Fruit fly (Drosophila melanogaster) whole organism, pupa: Measurements from ENCODE around the gene CG8661.

Experiments
- CG10348 ChIP-seq: fragments of 200-800 bp; sonication (Bioruptor generic); IDR thresholded peaks from 2 replicates; pipeline ENCODE4 v1.3.6; 2022; ENCODE audit warnings: missing biosample characterization, missing genetic modification characterization
- CG12605 ChIP-seq: fragments of 200-800 bp; sonication (Bioruptor generic); IDR thresholded peaks from 2 replicates; pipeline ENCODE4 v1.3.6; 2022; ENCODE audit warnings: missing biosample characterization, missing genetic modification characterization
- CG13204 ChIP-seq: fragments of 200-800 bp; sonication (Bioruptor generic); optimal IDR thresholded peaks from 2 replicates; lab custom pipeline; 2018; ENCODE audit warnings: missing biosample characterization, mild to moderate bottlenecking, missing genetic modification characterization, moderate library complexity
- CG14655 ChIP-seq: fragments of 200-800 bp; sonication (Bioruptor generic); optimal IDR thresholded peaks from 3 replicates; lab custom pipeline; 2017; ENCODE audit warnings: mild to moderate bottlenecking, missing biosample characterization, missing genetic modification reagents, missing genetic modification characterization
- CG17806 ChIP-seq: fragments of 200-800 bp; sonication (Bioruptor generic); optimal IDR thresholded peaks from 2 replicates; lab custom pipeline; 2018; ENCODE audit warnings: missing biosample characterization, mild to moderate bottlenecking, missing genetic modification characterization, moderate library complexity
- CG32121 ChIP-seq: fragments of 200-800 bp; sonication (Bioruptor generic); IDR thresholded peaks from 2 replicates; pipeline ENCODE4 v1.3.6; 2022; ENCODE audit warnings: missing biosample characterization, missing genetic modification characterization
- CG4496 ChIP-seq: fragments of 200-800 bp; sonication (Bioruptor generic); IDR thresholded peaks from 3 replicates; pipeline ENCODE4 v1.3.6; 2022; ENCODE audit warnings: missing biosample characterization, missing genetic modification characterization
- CG9948 ChIP-seq: fragments of 200-800 bp; sonication (Bioruptor generic); optimal IDR thresholded peaks from 2 replicates; lab custom pipeline; 2018; ENCODE audit warnings: missing biosample characterization, mild to moderate bottlenecking, missing genetic modification characterization, moderate library complexity
- EcR ChIP-seq: fragments of 200-800 bp; sonication (Bioruptor generic); optimal IDR thresholded peaks from 3 replicates; lab custom pipeline; 2019; ENCODE audit warnings: missing biosample characterization, missing genetic modification characterization, mild to moderate bottlenecking, moderate library complexity, missing genetic modification reagents
- Ets98B ChIP-seq: fragments of 200-800 bp; sonication (Bioruptor generic); IDR thresholded peaks from 2 replicates; pipeline ENCODE4 v1.3.6; 2022; ENCODE audit warnings: missing biosample characterization, missing genetic modification characterization
- Pif1A ChIP-seq: fragments of 200-800 bp; sonication (Bioruptor generic); optimal IDR thresholded peaks from 3 replicates; lab custom pipeline; 2016; ENCODE audit warnings: missing biosample characterization, missing genetic modification characterization
- Pif1B ChIP-seq: fragments of 200-800 bp; sonication (Bioruptor generic); optimal IDR thresholded peaks from 3 replicates; lab custom pipeline; 2016; ENCODE audit warnings: missing biosample characterization, missing genetic modification characterization
- gl ChIP-seq: fragments of 200-800 bp; sonication (Bioruptor generic); optimal IDR thresholded peaks from 2 replicates; lab custom pipeline; 2018; ENCODE audit warnings: missing biosample characterization, mild to moderate bottlenecking, missing genetic modification characterization
- rn ChIP-seq: fragments of 200-800 bp; sonication (Bioruptor generic); IDR thresholded peaks from 2 replicates; pipeline ENCODE4 v1.3.6; 2022; ENCODE audit warnings: missing biosample characterization, missing genetic modification characterization

- no peak; the same call in 1 of the 2 replicates for TF ChIP-seq Ets98B (GFP tag; lab: Robert Waterston, UW)
- no peak for TF ChIP-seq CG12605 (GFP tag; lab: Robert Waterston, UW)
- peak; percentile 44 for TF ChIP-seq Pif1B (GFP tag; lab: Kevin White, UChicago)
- peak; percentile 21 for TF ChIP-seq CG9948 (tag; lab: Kevin White, UChicago)
- peak; percentile 2 for TF ChIP-seq CG17806 (tag; lab: Kevin White, UChicago)
- no peak for TF ChIP-seq CG10348 (GFP tag; lab: Robert Waterston, UW)
- TF ChIP-seq rn (GFP tag; lab: Robert Waterston, UW) = no peak
- no peak for TF ChIP-seq EcR (GFP tag; lab: Kevin White, UChicago)
- TF ChIP-seq Pif1A (GFP tag; lab: Kevin White, UChicago) = peak; percentile 55
- no peak for TF ChIP-seq gl (tag; lab: Kevin White, UChicago)
- 0 out of 3 replicates have a peak, but pooled peaks have one; percentile 46 for TF ChIP-seq CG4496 (GFP tag; lab: Robert Waterston, UW)
- no peak for TF ChIP-seq CG14655 (GFP tag; lab: Kevin White, UChicago)
- peak; percentile 44 for TF ChIP-seq CG32121 (GFP tag; lab: Robert Waterston, UW)
- no peak for TF ChIP-seq CG13204
Observed at dm6 chrX:17292050-17292730, 7.9 kb upstream of the CG8661 start.
